Worm (Caenorhabditis elegans) whole organism, L1 larva: ENCODE results near the gene str-60.
A peak's percentile ranks its signal among the peaks of the same experiment; 100 is the strongest.

Source experiments
- ama-1 ChIP-seq: fragments of 150-350 bp; optimal IDR thresholded peaks from 2 replicates; lab custom pipeline; 2014
- ceh-82 ChIP-seq, 3 experiments: fragments of 150-350 bp in 1 of 3; sonication (generic microtip) in 2 of 3; optimal IDR thresholded peaks; 2 replicates each; lab custom pipeline; 2014 to 2017; ENCODE audit warnings: missing biosample characterization in 3 of 3, missing genetic modification characterization in 3 of 3
- ceh-90 ChIP-seq: sonication (generic microtip); optimal IDR thresholded peaks from 2 replicates; lab custom pipeline; 2016; ENCODE audit warnings: missing genetic modification characterization, missing compliant biosample characterization
- jun-1 ChIP-seq: fragments of 150-350 bp; optimal IDR thresholded peaks from 2 replicates; lab custom pipeline; 2014; ENCODE audit warnings: missing biosample characterization, missing genetic modification reagents, missing genetic modification characterization
- sptf-1 ChIP-seq: fragments of 150-350 bp; optimal IDR thresholded peaks from 2 replicates; lab custom pipeline; 2014; ENCODE audit warnings: missing biosample characterization, missing genetic modification characterization

ce11 chrV:15880705-15881104 lies 17.1 kb upstream of the str-60 start:
- TF ChIP-seq sptf-1 (tag; lab: Kevin White, UChicago), result no peak
- TF ChIP-seq ceh-90 (tag; lab: Kevin White, UChicago), result no peak
- TF ChIP-seq ceh-82 (tag; optimal IDR thresholded peaks at IDR 0.05; lab: Kevin White, UChicago), result peak in 2 of 3 experiments; percentile 30 to 49
- TF ChIP-seq ama-1 (lab: Kevin White, UChicago), result no peak
- no peak for TF ChIP-seq jun-1 (tag; lab: Kevin White, UChicago)
